Worm (Caenorhabditis elegans): ENCODE data around the gene lips-10.

lips-10 gene

ce11 chrII:8438791-8439287 lies at the start of gene lips-10:
Gene lips-10, plus strand, starts transcription at chrII:8439168.
- TF ChIP-seq unc-39 (tag; optimal IDR thresholded peaks at IDR 0.05) (no peak), nhr-12 (tag; optimal IDR thresholded peaks at IDR 0.05) (no peak), mep-1 (tag; optimal IDR thresholded peaks at IDR 0.05) (no peak), ham-2 (GFP tag; optimal IDR thresholded peaks at IDR 0.05) (peak; percentile 36), pha-4 (tag; optimal IDR thresholded peaks at IDR 0.05) (no peak)

DNA sequence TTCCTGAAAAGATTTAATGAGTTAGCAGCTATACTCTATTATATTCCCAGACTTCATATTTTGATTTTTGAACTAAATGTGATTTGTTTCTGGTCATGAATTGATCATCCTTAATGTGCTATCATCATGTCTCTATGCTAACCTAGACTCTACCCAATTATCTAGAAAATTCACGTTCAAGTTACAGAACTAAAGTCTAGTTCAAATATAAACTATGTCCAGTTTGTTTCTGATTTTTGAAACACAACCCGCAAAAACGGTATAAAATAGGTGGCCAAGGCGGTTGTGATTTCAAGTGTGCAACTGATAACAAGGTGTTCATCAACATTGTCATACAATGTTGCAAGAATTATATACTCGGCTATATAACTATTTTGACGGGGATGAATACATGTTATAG lies 48.2 kb upstream of the lips-10 start, which contains the start of gene F49E12.10:
Gene F49E12.10 (plus strand): TSS at position 301 of the 400 bp plus-strand sequence.
- no peak for TF ChIP-seq blmp-1 (tag; optimal IDR thresholded peaks at IDR 0.05)
- TF ChIP-seq flh-1 (GFP tag; optimal IDR thresholded peaks at IDR 0.05) = no peak
- TF ChIP-seq cnd-1 (tag; optimal IDR thresholded peaks at IDR 0.05) = no peak
- no peak for TF ChIP-seq lin-13 (tag; optimal IDR thresholded peaks at IDR 0.05)
- TF ChIP-seq nhr-28 (tag; optimal IDR thresholded peaks at IDR 0.05) = no peak
- TF ChIP-seq M03D4.4 (tag; optimal IDR thresholded peaks at IDR 0.05) = no peak
- TF ChIP-seq ceh-83 (GFP tag; optimal IDR thresholded peaks at IDR 0.05) = no peak
- no peak for TF ChIP-seq snpc-4 (tag; optimal IDR thresholded peaks at IDR 0.05)
- no peak for TF ChIP-seq tbx-8 (GFP tag; optimal IDR thresholded peaks at IDR 0.05)
- no peak for TF ChIP-seq unc-39 (tag; optimal IDR thresholded peaks at IDR 0.05)
- TF ChIP-seq unc-62 (GFP tag; optimal IDR thresholded peaks at IDR 0.05) = no peak

DNA sequence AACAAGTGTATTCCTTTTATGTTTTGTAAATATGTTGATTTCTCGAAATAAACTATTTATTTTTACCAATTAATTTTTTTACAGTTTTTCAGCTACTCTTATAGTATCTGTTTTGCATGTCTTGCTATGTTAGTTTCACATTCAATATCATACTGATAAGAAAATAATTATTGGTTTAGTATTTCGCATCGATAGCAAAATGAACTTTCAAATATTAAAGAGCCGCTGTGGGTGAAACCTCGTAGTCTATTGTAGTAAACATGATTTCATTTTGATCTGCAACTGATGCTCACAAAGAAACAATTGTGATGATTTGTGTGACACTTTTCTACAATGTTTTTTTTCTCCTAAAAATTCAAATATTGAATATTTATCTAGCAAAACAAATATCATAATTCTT lies 46.8 kb upstream of the lips-10 start:
- TF ChIP-seq unc-62 (GFP tag; optimal IDR thresholded peaks at IDR 0.05) = no peak
- no peak for TF ChIP-seq blmp-1 (tag; optimal IDR thresholded peaks at IDR 0.05)

- no peak for TF ChIP-seq mab-5 (tag; optimal IDR thresholded peaks at IDR 0.05)
- TF ChIP-seq sem-2 (GFP tag; optimal IDR thresholded peaks at IDR 0.05) = no peak
- TF ChIP-seq lin-32 (GFP tag; optimal IDR thresholded peaks at IDR 0.05) = no peak
- TF ChIP-seq tbx-8 (GFP tag; optimal IDR thresholded peaks at IDR 0.05) = no peak
- no peak for TF ChIP-seq hlh-1 (tag; optimal IDR thresholded peaks at IDR 0.05)
- TF ChIP-seq nhr-28 (tag; optimal IDR thresholded peaks at IDR 0.05) = no peak
- no peak for TF ChIP-seq ceh-43 (GFP tag; optimal IDR thresholded peaks at IDR 0.05)
- TF ChIP-seq cnd-1 (tag; optimal IDR thresholded peaks at IDR 0.05) = no peak
- TF ChIP-seq nhr-2 (tag; optimal IDR thresholded peaks at IDR 0.05) = no peak
- TF ChIP-seq ham-2 (GFP tag; optimal IDR thresholded peaks at IDR 0.05) = no peak
- TF ChIP-seq pha-4 (tag; optimal IDR thresholded peaks at IDR 0.05) = no peak
- TF ChIP-seq blmp-1 (tag; optimal IDR thresholded peaks at IDR 0.05) = no peak
- no peak for TF ChIP-seq ces-1 (GFP tag; optimal IDR thresholded peaks at IDR 0.05)
- TF ChIP-seq drap-1 (GFP tag; optimal IDR thresholded peaks at IDR 0.05) = no peak
- no peak for TF ChIP-seq bed-3 (GFP tag; optimal IDR thresholded peaks at IDR 0.05)
- TF ChIP-seq nhr-12 (tag; optimal IDR thresholded peaks at IDR 0.05) = no peak
- TF ChIP-seq elt-1 (tag; optimal IDR thresholded peaks at IDR 0.05; ENCODE audit: borderline replicate concordance, insufficient read depth) = no peak
Measured at ce11 chrII:8394205-8394604, 44.8 kb upstream of the lips-10 start, which contains the start of gene F49E12.8. Gene F49E12.8, minus strand, starts transcription at chrII:8394305.

- no peak for TF ChIP-seq ztf-11 (tag; optimal IDR thresholded peaks at IDR 0.05)
- no peak for TF ChIP-seq lsy-2 (tag; optimal IDR thresholded peaks at IDR 0.05)
- no peak for TF ChIP-seq mep-1 (tag; optimal IDR thresholded peaks at IDR 0.05)
- no peak for TF ChIP-seq flh-1 (GFP tag; optimal IDR thresholded peaks at IDR 0.05)
- no peak for TF ChIP-seq cnd-1 (tag; optimal IDR thresholded peaks at IDR 0.05)
- no peak for TF ChIP-seq ces-1 (GFP tag; optimal IDR thresholded peaks at IDR 0.05)
- no peak for TF ChIP-seq nhr-2 (tag; optimal IDR thresholded peaks at IDR 0.05)
- no peak for TF ChIP-seq nhr-28 (tag; optimal IDR thresholded peaks at IDR 0.05)
- no peak for TF ChIP-seq drap-1 (GFP tag; optimal IDR thresholded peaks at IDR 0.05)
- no peak for TF ChIP-seq sem-2 (GFP tag; optimal IDR thresholded peaks at IDR 0.05)
- TF ChIP-seq ceh-43 (GFP tag; optimal IDR thresholded peaks at IDR 0.05) = no peak
- no peak for TF ChIP-seq sptf-1 (tag; optimal IDR thresholded peaks at IDR 0.05)
- TF ChIP-seq M03D4.4 (tag; optimal IDR thresholded peaks at IDR 0.05) = no peak
- TF ChIP-seq mab-5 (tag; optimal IDR thresholded peaks at IDR 0.05) = no peak
- TF ChIP-seq ceh-83 (GFP tag; optimal IDR thresholded peaks at IDR 0.05) = no peak
- TF ChIP-seq ham-2 (GFP tag; optimal IDR thresholded peaks at IDR 0.05) = no peak
- no peak for TF ChIP-seq elt-3 (tag; optimal IDR thresholded peaks at IDR 0.05)
- TF ChIP-seq tbx-8 (GFP tag; optimal IDR thresholded peaks at IDR 0.05) = no peak
Measured at ce11 chrII:8396041-8396440, 42.9 kb upstream of the lips-10 start, which contains the start of gene F49E12.7. Gene F49E12.7, minus strand, starts transcription at chrII:8396141.

DNA sequence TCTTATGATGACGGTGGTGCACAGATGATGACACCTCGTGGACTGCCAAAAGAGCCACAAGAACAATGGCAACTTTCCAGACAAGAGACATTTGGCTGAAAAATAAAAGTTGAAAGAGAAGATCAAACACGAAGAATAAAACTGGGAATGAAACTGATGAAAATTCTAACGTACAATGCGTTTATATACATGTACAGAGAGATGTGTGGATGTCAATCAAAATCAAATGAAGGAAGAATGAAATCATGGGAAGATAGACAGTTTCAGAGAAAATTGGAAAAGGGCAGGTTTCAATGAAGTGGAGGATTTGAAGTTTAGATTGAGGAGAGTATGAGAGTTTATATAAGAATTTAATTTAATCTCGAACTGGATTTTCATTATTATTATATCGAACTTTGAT lies 39.9 kb upstream of the lips-10 start, which contains the start of gene dod-23:
Gene dod-23 (minus strand): TSS at position 101 of the 400 bp plus-strand sequence.
- TF ChIP-seq mls-2 (tag; optimal IDR thresholded peaks at IDR 0.05) = no peak
- TF ChIP-seq elt-3 (tag; optimal IDR thresholded peaks at IDR 0.05) = no peak
- no peak for TF ChIP-seq unc-62 (GFP tag; optimal IDR thresholded peaks at IDR 0.05)
- TF ChIP-seq mep-1 (tag; optimal IDR thresholded peaks at IDR 0.05) = no peak
- no peak for TF ChIP-seq pha-4 (tag; optimal IDR thresholded peaks at IDR 0.05)
